Fruit fly (Drosophila melanogaster): ENCODE results near the gene AOX3.

Gene AOX3

dm6 chr3R:15513208-15513607 is 34.8 kb downstream of the AOX3 start:
- TF ChIP-seq Dll (optimal IDR thresholded peaks at IDR 0.05), result no peak
- no peak for TF ChIP-seq usp (GFP tag; optimal IDR thresholded peaks at IDR 0.05)
- TF ChIP-seq psq (optimal IDR thresholded peaks at IDR 0.05), result no peak
- no peak for TF ChIP-seq CG8478 (optimal IDR thresholded peaks at IDR 0.05)
- no peak for TF ChIP-seq pan (optimal IDR thresholded peaks at IDR 0.05)
- TF ChIP-seq EcR (GFP tag; optimal IDR thresholded peaks at IDR 0.05), result no peak

dm6 chr3R:15512249-15512648 is 35.7 kb downstream of the AOX3 start:
- TF ChIP-seq CG8478 (optimal IDR thresholded peaks at IDR 0.05), result no peak
- no peak for TF ChIP-seq EcR (GFP tag; optimal IDR thresholded peaks at IDR 0.05)
- TF ChIP-seq pan (optimal IDR thresholded peaks at IDR 0.05), result no peak
- TF ChIP-seq usp (GFP tag; optimal IDR thresholded peaks at IDR 0.05), result no peak
- no peak for TF ChIP-seq psq (optimal IDR thresholded peaks at IDR 0.05)
- no peak for TF ChIP-seq Dll (optimal IDR thresholded peaks at IDR 0.05)

- TF ChIP-seq EcR (GFP tag; optimal IDR thresholded peaks at IDR 0.05) (no peak), CG8478 (optimal IDR thresholded peaks at IDR 0.05) (no peak), psq (optimal IDR thresholded peaks at IDR 0.05) (no peak), usp (GFP tag; optimal IDR thresholded peaks at IDR 0.05) (no peak)
Observed at dm6 chr3R:15509817-15510216, 38.2 kb downstream of the AOX3 start, which contains the start of gene CG44013. Gene CG44013 (minus strand): TSS chr3R:15509917.

- TF ChIP-seq psq (optimal IDR thresholded peaks at IDR 0.05) (no peak), Dll (optimal IDR thresholded peaks at IDR 0.05) (no peak), usp (GFP tag; optimal IDR thresholded peaks at IDR 0.05) (no peak), pan (optimal IDR thresholded peaks at IDR 0.05) (no peak), CG8478 (optimal IDR thresholded peaks at IDR 0.05) (no peak), EcR (GFP tag; optimal IDR thresholded peaks at IDR 0.05) (no peak)
Observed at dm6 chr3R:15508631-15509030, 39.4 kb downstream of the AOX3 start, which contains the start of gene CG44014. Gene CG44014 (minus strand): TSS chr3R:15508886.

dm6 chr3R:15507760-15508159 is 40.2 kb downstream of the AOX3 start:
- TF ChIP-seq pan (optimal IDR thresholded peaks at IDR 0.05) (no peak), Dll (optimal IDR thresholded peaks at IDR 0.05) (no peak), psq (optimal IDR thresholded peaks at IDR 0.05) (no peak), EcR (GFP tag; optimal IDR thresholded peaks at IDR 0.05) (no peak), usp (GFP tag; optimal IDR thresholded peaks at IDR 0.05) (no peak), CG8478 (optimal IDR thresholded peaks at IDR 0.05) (no peak)

- TF ChIP-seq CG8478 (optimal IDR thresholded peaks at IDR 0.05) (no peak), EcR (GFP tag; optimal IDR thresholded peaks at IDR 0.05) (no peak), usp (GFP tag; optimal IDR thresholded peaks at IDR 0.05) (no peak)
Observed at dm6 chr3R:15494302-15494701, 53.7 kb downstream of the AOX3 start, which contains the start of gene maca. Gene maca (plus strand): TSS chr3R:15494602.

dm6 chr3R:15493211-15493610 is 54.8 kb downstream of the AOX3 start:
- TF ChIP-seq pan (optimal IDR thresholded peaks at IDR 0.05) (no peak), usp (GFP tag; optimal IDR thresholded peaks at IDR 0.05) (no peak)
